Worm (Caenorhabditis elegans) whole organism, dauer: ENCODE data around the gene his-35.

Source experiments
- unc-62 ChIP-seq: sonication (generic microtip); optimal IDR thresholded peaks from 2 replicates; lab custom pipeline; 2017; ENCODE audit warnings: missing biosample characterization, missing genetic modification reagents, missing genetic modification characterization

his-35 gene

DNA sequence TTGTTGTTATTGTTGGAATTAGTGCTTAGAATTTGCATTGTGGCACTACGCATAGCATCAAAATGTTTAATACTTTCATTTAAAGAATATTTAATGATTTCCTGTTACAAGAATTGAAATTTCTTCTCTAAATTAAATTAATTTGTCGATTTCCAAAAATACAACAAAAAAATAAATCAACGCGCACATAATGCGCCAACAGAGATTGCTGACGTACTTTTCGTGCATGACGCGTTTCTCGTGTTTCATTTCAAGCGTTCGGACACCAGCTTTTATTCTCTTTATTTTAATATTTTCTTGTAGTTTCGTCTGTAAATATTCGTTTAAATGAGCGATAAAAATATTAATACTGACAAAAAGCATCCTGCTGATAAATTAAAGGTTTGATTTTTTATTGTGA, 31.5 kb downstream of the his-35 start, which contains the start of gene eif-2Bdelta:
TSS of gene eif-2Bdelta (plus strand) at position 235 of the 400 bp plus-strand sequence.
- TF ChIP-seq unc-62 (GFP tag; lab: Kevin White, UChicago): no peak

DNA sequence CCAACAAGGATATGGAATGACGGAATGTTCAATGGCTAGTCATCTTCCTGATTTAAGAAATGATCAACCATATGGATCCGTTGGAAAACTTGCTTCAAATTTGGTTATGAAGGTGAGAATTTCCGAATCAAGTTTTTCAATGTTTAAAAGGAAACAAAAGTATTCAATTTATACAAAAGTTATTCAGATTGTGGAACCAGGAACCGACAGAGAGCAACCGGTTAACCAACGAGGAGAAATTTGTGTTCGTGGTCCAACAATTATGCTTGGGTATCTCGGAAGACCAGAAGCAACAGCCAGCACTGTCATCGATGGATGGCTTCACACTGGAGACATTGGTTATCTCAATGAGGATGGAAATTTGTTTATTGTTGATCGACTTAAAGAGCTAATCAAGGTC, 35.5 kb downstream of the his-35 start:
- TF ChIP-seq unc-62 (GFP tag; lab: Kevin White, UChicago): no peak

DNA sequence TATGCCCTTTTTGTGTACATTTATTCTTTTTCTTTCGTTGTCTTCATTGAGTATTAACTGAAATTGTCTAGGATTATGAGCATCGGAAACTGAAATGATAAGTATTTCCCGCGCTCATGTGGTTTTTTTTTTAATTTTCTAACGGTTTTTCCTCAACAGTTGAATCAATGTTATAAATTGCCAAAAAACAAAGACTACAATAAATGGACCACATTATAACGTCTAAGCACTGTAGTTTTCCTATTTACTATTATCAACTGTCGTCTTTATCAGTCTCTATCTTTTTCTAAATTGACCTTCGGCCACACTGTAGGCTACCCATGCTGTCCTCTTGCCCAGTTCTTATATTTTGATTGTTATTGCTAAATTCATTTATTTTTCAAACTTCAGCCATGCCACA, 37.3 kb downstream of the his-35 start, which contains the start of gene acs-14:
TSS of gene acs-14 (plus strand) at position 391 of the 400 bp plus-strand sequence.
- TF ChIP-seq unc-62 (GFP tag; lab: Kevin White, UChicago): no peak

DNA sequence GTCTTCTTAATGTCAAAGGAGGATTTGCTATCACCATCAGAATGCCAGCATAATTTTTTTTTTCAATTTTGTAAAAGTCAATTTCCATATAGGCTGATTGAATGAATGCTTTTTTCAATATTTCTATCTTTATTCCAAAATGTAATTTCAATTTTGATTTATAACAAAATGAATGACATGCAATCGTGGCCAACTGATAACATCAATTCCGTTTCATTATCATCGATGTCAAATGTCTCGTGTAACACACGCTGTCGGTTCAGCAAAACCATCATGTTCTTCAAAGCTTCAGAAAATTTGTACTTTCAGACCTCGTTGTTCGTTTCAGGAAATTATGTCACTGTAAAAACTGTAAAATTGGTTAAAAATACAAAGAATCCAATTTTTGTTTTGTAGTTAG, 38.2 kb downstream of the his-35 start:
- TF ChIP-seq unc-62 (GFP tag; lab: Kevin White, UChicago): no peak

DNA sequence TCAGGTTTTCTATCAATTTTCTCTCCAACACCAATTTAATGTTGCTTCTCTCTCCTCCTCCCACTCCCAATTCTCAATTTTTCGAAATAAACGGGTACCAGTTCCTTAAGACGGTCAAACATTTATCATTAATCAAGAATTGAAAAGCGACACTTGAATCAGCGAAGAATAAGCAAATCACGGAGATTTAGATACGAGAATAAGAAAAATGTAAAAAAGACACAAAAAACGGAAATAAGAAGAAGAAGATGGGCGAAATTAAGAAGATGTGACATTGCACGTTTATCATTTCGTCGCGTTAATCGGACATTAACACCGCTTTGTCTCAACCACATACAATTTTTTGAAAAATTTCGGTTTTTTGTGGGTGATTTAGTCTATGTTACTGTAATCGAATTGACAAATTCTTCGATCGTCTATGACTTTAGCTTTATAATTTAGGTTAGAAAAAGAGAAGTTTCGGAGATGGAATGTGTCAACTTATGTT, 40.6 kb downstream of the his-35 start, which contains the start of gene haao-1:
TSS of gene haao-1 (plus strand) at position 437 of the 487 bp plus-strand sequence.
- TF ChIP-seq unc-62 (GFP tag; lab: Kevin White, UChicago): no peak

DNA sequence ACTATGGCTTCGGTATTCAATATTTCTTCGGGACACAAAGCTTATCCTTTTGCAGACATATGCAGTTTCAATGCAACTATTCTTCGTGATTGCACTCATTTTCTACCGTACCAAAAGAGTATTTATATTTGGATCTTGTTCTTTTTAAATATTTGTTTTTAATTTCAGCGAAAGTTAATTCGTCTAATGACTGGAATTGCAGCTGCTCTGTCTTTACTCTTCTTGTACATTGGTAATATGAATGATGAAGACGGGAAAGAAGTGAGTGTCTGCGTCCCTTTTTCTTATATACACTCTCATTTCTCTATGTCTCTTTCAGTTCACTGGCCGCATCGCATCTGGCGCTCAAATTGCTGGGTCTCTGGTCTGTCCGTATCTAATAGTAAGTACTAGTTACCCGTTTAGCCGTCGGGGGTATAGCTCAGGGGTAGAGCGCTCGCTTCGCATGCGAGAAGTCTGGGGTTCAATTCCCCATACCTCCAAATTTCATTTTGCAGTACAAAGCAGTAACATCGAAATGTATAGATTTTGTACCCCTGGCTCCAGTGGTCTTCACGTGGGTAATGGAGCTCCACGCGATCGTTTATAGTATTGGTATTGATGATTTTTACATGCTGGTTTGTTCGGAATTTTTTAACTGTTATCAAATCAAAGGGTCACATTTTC, 41.8 kb downstream of the his-35 start:
- no peak for TF ChIP-seq unc-62 (GFP tag; lab: Kevin White, UChicago)

DNA sequence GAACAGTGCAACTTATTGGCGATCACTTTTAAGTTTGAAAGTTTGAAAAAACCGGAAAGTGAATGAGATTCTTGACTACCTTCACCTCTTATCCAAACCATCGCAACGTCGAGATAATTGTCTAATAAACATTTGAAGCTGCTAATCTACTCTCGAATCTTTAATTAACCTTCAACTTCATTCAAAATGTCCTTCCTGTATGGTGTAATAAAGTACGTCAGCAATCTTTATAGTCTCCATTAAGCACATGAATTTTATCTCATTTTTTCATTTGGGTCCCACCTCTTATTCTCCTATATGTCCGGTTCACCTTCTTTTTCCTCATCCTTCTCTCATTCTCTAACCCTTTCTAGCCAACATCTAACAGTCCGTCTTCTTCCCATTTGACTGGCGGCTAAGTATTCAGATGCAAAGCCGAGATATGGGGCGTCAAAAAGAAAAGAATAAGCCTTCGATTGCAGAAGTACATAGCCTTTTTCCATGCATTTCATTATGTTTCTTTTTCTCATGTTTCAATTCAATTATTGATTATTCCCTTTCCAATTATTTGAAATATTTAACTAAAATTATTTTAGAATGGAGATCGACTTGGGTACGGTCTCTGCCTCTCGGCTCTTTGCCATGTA, 44.1 kb downstream of the his-35 start, which contains the start of gene swt-5:
TSS of gene swt-5 (plus strand) at position 576 of the 626 bp plus-strand sequence.
- TF ChIP-seq unc-62 (GFP tag; lab: Kevin White, UChicago): no peak

DNA sequence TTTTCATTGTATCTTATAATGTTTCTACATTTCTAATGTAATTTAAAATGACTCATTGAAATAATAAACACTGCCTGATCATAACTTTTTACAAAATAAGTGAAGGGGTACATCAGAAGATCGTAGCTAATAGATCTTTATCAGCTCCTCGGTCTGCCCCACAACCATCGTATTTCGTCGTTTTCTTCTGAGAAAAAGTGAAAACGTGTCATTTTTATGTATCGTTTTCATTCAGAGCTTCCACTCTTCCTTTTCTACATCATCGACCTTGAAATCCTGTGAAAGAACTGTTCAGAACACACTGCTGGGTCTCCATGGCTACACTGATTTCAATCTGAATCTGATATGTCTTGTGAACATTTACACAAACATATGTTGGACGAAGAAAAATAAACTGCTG, 45.8 kb downstream of the his-35 start:
- TF ChIP-seq unc-62 (GFP tag; lab: Kevin White, UChicago): no peak

DNA sequence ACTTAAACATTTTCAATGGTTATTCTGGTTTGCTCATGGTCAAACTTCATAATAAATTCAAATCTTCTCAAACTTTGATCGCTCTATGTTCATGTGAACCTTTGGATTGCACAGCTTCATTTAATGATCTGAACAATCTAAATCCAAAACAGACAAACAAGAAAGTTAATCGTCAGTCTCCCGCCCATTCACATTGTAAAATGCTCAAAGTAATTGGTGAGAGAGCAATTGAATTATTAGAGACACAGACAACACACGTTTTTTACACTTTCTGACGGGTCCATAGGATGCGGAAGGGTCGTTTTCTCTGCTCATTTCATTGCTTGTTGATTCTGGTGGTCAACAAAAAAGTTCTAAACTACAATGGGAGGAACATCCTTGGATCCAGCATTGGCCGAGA, 48.3 kb downstream of the his-35 start, which contains the start of gene gsnl-1:
TSS of gene gsnl-1 (plus strand) at position 301 of the 400 bp plus-strand sequence.
- TF ChIP-seq unc-62 (GFP tag; lab: Kevin White, UChicago): no peak
